Fruit fly (Drosophila melanogaster) whole organism, embryonic: ENCODE results near the gene ATPsynD.

ENCODE experiments used
- ATbp ChIP-seq: fragments of 200-800 bp; sonication (Bioruptor generic); optimal IDR thresholded peaks from 2 replicates; lab custom pipeline; 2017; ENCODE audit warnings: missing biosample characterization, mild to moderate bottlenecking, missing genetic modification characterization, missing genetic modification reagents
- Abd-B ChIP-seq: fragments of 200-800 bp; sonication (Bioruptor generic); optimal IDR thresholded peaks from 2 replicates; lab custom pipeline; 2018; ENCODE audit warnings: missing biosample characterization, mild to moderate bottlenecking, missing genetic modification characterization, moderate library complexity
- Antp ChIP-seq: fragments of 200-800 bp; sonication (Bioruptor generic); optimal IDR thresholded peaks from 3 replicates; lab custom pipeline; 2016; ENCODE audit warnings: missing biosample characterization, missing genetic modification characterization
- CG10959 ChIP-seq: fragments of 200-800 bp; sonication (Bioruptor generic); IDR thresholded peaks from 2 replicates; pipeline ENCODE4 v1.3.6; 2022; ENCODE audit warnings: missing biosample characterization, missing genetic modification characterization
- CG10979 ChIP-seq: fragments of 200-800 bp; sonication (Bioruptor generic); optimal IDR thresholded peaks from 2 replicates; lab custom pipeline; 2018; ENCODE audit warnings: missing biosample characterization, mild to moderate bottlenecking, missing genetic modification characterization, moderate library complexity
- CG11093 ChIP-seq: fragments of 200-800 bp; sonication (Bioruptor generic); IDR thresholded peaks from 3 replicates; pipeline ENCODE4 v1.3.6; 2022; ENCODE audit warnings: missing biosample characterization, missing genetic modification characterization
- CG11560 ChIP-seq: fragments of 200-800 bp; sonication (Bioruptor generic); IDR thresholded peaks from 3 replicates; pipeline ENCODE4 v1.3.6; 2022; ENCODE audit warnings: missing biosample characterization, missing genetic modification characterization
- CG13424 ChIP-seq: fragments of 200-800 bp; sonication (Bioruptor generic); optimal IDR thresholded peaks from 2 replicates; lab custom pipeline; 2019; ENCODE audit warnings: missing biosample characterization, mild to moderate bottlenecking, missing genetic modification characterization, moderate library complexity
- CG13775 ChIP-seq: fragments of 200-800 bp; sonication (Bioruptor generic); optimal IDR thresholded peaks from 3 replicates; lab custom pipeline; 2017; ENCODE audit warnings: missing biosample characterization, mild to moderate bottlenecking, missing genetic modification characterization
- CG13894 ChIP-seq: fragments of 200-800 bp; sonication (Bioruptor generic); optimal IDR thresholded peaks from 3 replicates; lab custom pipeline; 2018; ENCODE audit warnings: missing biosample characterization, mild to moderate bottlenecking, missing genetic modification characterization, moderate library complexity
- CG14667 ChIP-seq: fragments of 200-800 bp; sonication (Bioruptor generic); IDR thresholded peaks from 2 replicates; pipeline ENCODE4 v1.3.6; 2022; ENCODE audit warnings: missing biosample characterization, missing genetic modification characterization
- CG14710 ChIP-seq: fragments of 200-800 bp; sonication (Bioruptor generic); optimal IDR thresholded peaks from 3 replicates; lab custom pipeline; 2019; ENCODE audit warnings: missing biosample characterization, mild to moderate bottlenecking, missing genetic modification characterization, moderate library complexity
- CG14965 ChIP-seq: fragments of 200-800 bp; sonication (Bioruptor generic); optimal IDR thresholded peaks from 2 replicates; lab custom pipeline; 2016; ENCODE audit warnings: missing biosample characterization, missing genetic modification characterization, borderline replicate concordance
- CG1529 ChIP-seq: fragments of 200-800 bp; sonication (Bioruptor generic); optimal IDR thresholded peaks from 3 replicates; lab custom pipeline; 2018; ENCODE audit warnings: missing biosample characterization, missing genetic modification characterization
- CG17361 ChIP-seq: fragments of 200-800 bp; sonication (Bioruptor generic); IDR thresholded peaks from 3 replicates; pipeline ENCODE4 v1.3.6; 2022; ENCODE audit warnings: missing biosample characterization, missing genetic modification characterization
- CG32772 ChIP-seq: fragments of 200-800 bp; sonication (Bioruptor generic); IDR thresholded peaks from 2 replicates; pipeline ENCODE4 v1.3.6; 2022; ENCODE audit warnings: missing biosample characterization, missing genetic modification characterization
- CG4617 ChIP-seq: fragments of 200-800 bp; sonication (Bioruptor generic); optimal IDR thresholded peaks from 3 replicates; lab custom pipeline; 2016; ENCODE audit warnings: missing biosample characterization, missing genetic modification characterization, borderline replicate concordance
- CG4707 ChIP-seq: fragments of 200-800 bp; sonication (Bioruptor generic); optimal IDR thresholded peaks from 2 replicates; lab custom pipeline; 2018; ENCODE audit warnings: missing biosample characterization, mild to moderate bottlenecking, missing genetic modification characterization, moderate library complexity
- CG5180 ChIP-seq: fragments of 200-800 bp; sonication (Bioruptor generic); optimal IDR thresholded peaks from 3 replicates; lab custom pipeline; 2017; ENCODE audit warnings: missing biosample characterization, missing genetic modification characterization, mild to moderate bottlenecking, moderate library complexity, missing genetic modification reagents
- CG6683 ChIP-seq: fragments of 200-800 bp; sonication (Bioruptor generic); optimal IDR thresholded peaks from 2 replicates; lab custom pipeline; 2017; ENCODE audit warnings: missing biosample characterization, mild to moderate bottlenecking, missing genetic modification characterization, missing genetic modification reagents
- CG9437 ChIP-seq: fragments of 200-800 bp; sonication (Bioruptor generic); optimal IDR thresholded peaks from 2 replicates; lab custom pipeline; 2018; ENCODE audit warnings: missing biosample characterization, mild to moderate bottlenecking, missing genetic modification characterization
- CoRest ChIP-seq: fragments of 200-800 bp; sonication (Bioruptor generic); optimal IDR thresholded peaks from 3 replicates; lab custom pipeline; 2018; ENCODE audit warnings: missing biosample characterization, mild to moderate bottlenecking, missing genetic modification characterization, moderate library complexity
- D19A ChIP-seq: fragments of 200-800 bp; optimal IDR thresholded peaks from 3 replicates; lab custom pipeline; 2019; ENCODE audit warnings: missing biosample characterization, mild to moderate bottlenecking, missing genetic modification characterization, moderate library complexity
- Dip2 ChIP-seq: fragments of 200-800 bp; sonication (Bioruptor generic); IDR thresholded peaks from 2 replicates; pipeline ENCODE4 v1.3.6; 2022; ENCODE audit warnings: missing biosample characterization, missing genetic modification characterization
- Drgx ChIP-seq: fragments of 200-800 bp; sonication (Bioruptor generic); IDR thresholded peaks from 2 replicates; pipeline ENCODE4 v1.3.6; 2022; ENCODE audit warnings: missing biosample characterization, missing genetic modification characterization
- HLH3B ChIP-seq: fragments of 200-800 bp; sonication (Bioruptor generic); IDR thresholded peaks from 2 replicates; pipeline ENCODE4 v1.3.6; 2022; ENCODE audit warnings: missing biosample characterization, missing genetic modification characterization
- Hand ChIP-seq: fragments of 200-800 bp; sonication (Bioruptor generic); optimal IDR thresholded peaks from 2 replicates; lab custom pipeline; 2017; ENCODE audit warnings: mild to moderate bottlenecking, missing biosample characterization, missing genetic modification reagents, missing genetic modification characterization
- Hmx ChIP-seq: fragments of 200-800 bp; sonication (Bioruptor generic); optimal IDR thresholded peaks from 2 replicates; lab custom pipeline; 2016; ENCODE audit warnings: missing biosample characterization, missing genetic modification characterization
- Hr78 ChIP-seq, 2 experiments: fragments of 200-800 bp in 1 of 2; fragments of >200 bp in 1 of 2; sonication (Bioruptor generic) in 1 of 2; optimal IDR thresholded peaks; 2 replicates each; lab custom pipeline; 2017 to 2019; ENCODE audit warnings: missing biosample characterization in 2 of 2, missing genetic modification characterization in 2 of 2, mild to moderate bottlenecking in 1 of 2, moderate library complexity in 1 of 2
- Jarid2 ChIP-seq: fragments of 200-800 bp; sonication (Bioruptor generic); optimal IDR thresholded peaks from 3 replicates; lab custom pipeline; 2017; ENCODE audit warnings: mild to moderate bottlenecking, missing biosample characterization, missing genetic modification reagents, missing genetic modification characterization
- Nf-YB ChIP-seq: fragments of 200-800 bp; sonication (Bioruptor generic); optimal IDR thresholded peaks from 3 replicates; lab custom pipeline; 2019; ENCODE audit warnings: missing biosample characterization, mild to moderate bottlenecking, missing genetic modification characterization, moderate library complexity
- NfI ChIP-seq: fragments of 200-800 bp; sonication (Bioruptor generic); optimal IDR thresholded peaks from 3 replicates; lab custom pipeline; 2018; ENCODE audit warnings: missing biosample characterization, mild to moderate bottlenecking, missing genetic modification characterization, moderate library complexity
- PHDP ChIP-seq: fragments of 200-800 bp; sonication (Bioruptor generic); optimal IDR thresholded peaks from 3 replicates; lab custom pipeline; 2018; ENCODE audit warnings: missing biosample characterization, mild to moderate bottlenecking, missing genetic modification characterization, moderate library complexity
- Pdp1 ChIP-seq, 2 experiments: fragments of 200-800 bp; sonication (Bioruptor generic); optimal IDR thresholded peaks; 3 replicates each; lab custom pipeline; 2016; ENCODE audit warnings: missing biosample characterization in 2 of 2, missing genetic modification characterization in 2 of 2, mild to moderate bottlenecking in 1 of 2, moderate library complexity in 1 of 2
- Rx ChIP-seq: fragments of 200-800 bp; sonication (Bioruptor generic); IDR thresholded peaks from 2 replicates; pipeline ENCODE4 v1.3.6; 2022; ENCODE audit warnings: missing biosample characterization, missing genetic modification characterization
- az2 ChIP-seq: fragments of 200-800 bp; sonication (Bioruptor generic); optimal IDR thresholded peaks from 3 replicates; lab custom pipeline; 2016; ENCODE audit warnings: missing biosample characterization, missing genetic modification characterization
- chif ChIP-seq, 2 experiments: fragments of 200-800 bp; sonication (Bioruptor generic); optimal IDR thresholded peaks; 3 replicates each; lab custom pipeline; 2016; ENCODE audit warnings: missing biosample characterization in 2 of 2, missing genetic modification characterization in 2 of 2
- chinmo ChIP-seq: fragments of 200-800 bp; sonication (Bioruptor generic); IDR thresholded peaks from 4 replicates; pipeline ENCODE4 v1.3.6; 2022; ENCODE audit warnings: missing biosample characterization, missing genetic modification characterization; ENCODE audit not compliant: partially characterized antibody
- da ChIP-seq: fragments of 200-800 bp; sonication (Bioruptor generic); optimal IDR thresholded peaks from 2 replicates; lab custom pipeline; 2016; ENCODE audit warnings: missing biosample characterization, missing genetic modification characterization
- dimm ChIP-seq: fragments of 200-800 bp; sonication (Bioruptor generic); IDR thresholded peaks from 2 replicates; pipeline ENCODE4 v1.3.6; 2022; ENCODE audit warnings: missing biosample characterization, missing genetic modification characterization
- eyg ChIP-seq: fragments of 200-800 bp; sonication (Bioruptor generic); optimal IDR thresholded peaks from 3 replicates; lab custom pipeline; 2016; ENCODE audit warnings: missing biosample characterization, missing genetic modification characterization
- kay ChIP-seq: fragments of 200-800 bp; sonication (Bioruptor generic); optimal IDR thresholded peaks from 2 replicates; lab custom pipeline; 2016; ENCODE audit warnings: missing biosample characterization, missing genetic modification characterization
- lilli ChIP-seq: fragments of 200-800 bp; sonication (Bioruptor generic); optimal IDR thresholded peaks from 3 replicates; lab custom pipeline; 2016; ENCODE audit warnings: missing biosample characterization, missing genetic modification characterization
- lmd ChIP-seq: fragments of 200-800 bp; sonication (Bioruptor generic); IDR thresholded peaks from 2 replicates; pipeline ENCODE4 v1.3.6; 2022; ENCODE audit warnings: missing biosample characterization, missing genetic modification characterization
- otp ChIP-seq: fragments of 200-800 bp; sonication (Bioruptor generic); IDR thresholded peaks from 3 replicates; pipeline ENCODE4, ENCODE4 v1.3.6; 2022; ENCODE audit warnings: missing biosample characterization, missing genetic modification characterization
- twi ChIP-seq: fragments of 200-800 bp; optimal IDR thresholded peaks from 2 replicates; lab custom pipeline; 2019; ENCODE audit warnings: missing biosample characterization, mild to moderate bottlenecking, missing genetic modification characterization, moderate library complexity

The ATPsynD gene

dm6 chr3R:19070222-19070949, 24.4 kb upstream of the ATPsynD start (continued):
- peak in 1 of 2 experiments; percentile 13 for TF ChIP-seq Pdp1 (GFP tag; optimal IDR thresholded peaks at IDR 0.05; lab: Kevin White, UChicago)
- TF ChIP-seq CG10979 (tag; lab: Kevin White, UChicago): peak; percentile 11
- TF ChIP-seq chinmo (GFP tag; lab: Robert Waterston, UW): 0 out of 4 replicates have a peak, but pooled peaks have one; percentile 16
- no peak for TF ChIP-seq CG5180
- TF ChIP-seq CG13894 (tag; lab: Kevin White, UChicago): no peak
- TF ChIP-seq eyg (GFP tag; lab: Kevin White, UChicago): no peak
- no peak for TF ChIP-seq CG14667
- no peak for TF ChIP-seq da (GFP tag; lab: Kevin White, UChicago)
- no peak for TF ChIP-seq CG1529
- TF ChIP-seq lilli (GFP tag; lab: Kevin White, UChicago): no peak
- no peak for TF ChIP-seq dimm (GFP tag; lab: Robert Waterston, UW)
- TF ChIP-seq Dip2 (GFP tag; lab: Robert Waterston, UW): no peak
- no peak for TF ChIP-seq az2 (GFP tag; lab: Kevin White, UChicago)
- no peak for TF ChIP-seq CG11560 (tag; lab: Robert Waterston, UW)
- no peak for TF ChIP-seq Antp (GFP tag; lab: Kevin White, UChicago)
- TF ChIP-seq, all 482 proteins: peak for 23

dm6 chr3R:19071951-19072350, 22.8 kb upstream of the ATPsynD start:
- peak; percentile 45 for TF ChIP-seq twi
- TF ChIP-seq Hmx (GFP tag; lab: Kevin White, UChicago): no peak
- TF ChIP-seq, all 482 proteins: peak for 1

- peak; percentile 35 for TF ChIP-seq Abd-B (GFP tag; lab: Kevin White, UChicago)
- TF ChIP-seq CG13424 (tag; lab: Kevin White, UChicago): peak; percentile 49
- peak; percentile 57 for TF ChIP-seq D19A
- peak; percentile 0 for TF ChIP-seq CG13775 (GFP tag; lab: Kevin White, UChicago)
- TF ChIP-seq otp (GFP tag; lab: Robert Waterston, UW): peak; percentile 32; the same call in 1 of the 3 replicates
- no peak for TF ChIP-seq CG4617 (GFP tag; lab: Kevin White, UChicago)
- TF ChIP-seq CG14710: peak; percentile 62
- peak in 1 of 2 experiments; percentile 33 for TF ChIP-seq Hr78 (GFP tag; optimal IDR thresholded peaks at IDR 0.05; lab: Kevin White, UChicago)
- peak; percentile 54 for TF ChIP-seq lmd (GFP tag; lab: Robert Waterston, UW)
- TF ChIP-seq CG9437 (GFP tag; lab: Kevin White, UChicago): peak; percentile 37
- TF ChIP-seq Nf-YB (GFP tag; lab: Kevin White, UChicago): peak; percentile 25
- peak; percentile 51; the same call in 1 of the 2 replicates for TF ChIP-seq CG32772
- peak; percentile 52 for TF ChIP-seq HLH3B (GFP tag; lab: Robert Waterston, UW)
- TF ChIP-seq chif (GFP tag; optimal IDR thresholded peaks at IDR 0.05; lab: Kevin White, UChicago): peak; percentile 4 to 37
- peak; percentile 67 for TF ChIP-seq ATbp (GFP tag; lab: Kevin White, UChicago)
- TF ChIP-seq PHDP (tag; lab: Kevin White, UChicago): peak; percentile 62
- TF ChIP-seq Hand (GFP tag; lab: Kevin White, UChicago): no peak
- TF ChIP-seq Rx (GFP tag; lab: Robert Waterston, UW): peak; percentile 41; the same call in 1 of the 2 replicates
- TF ChIP-seq CG17361 (GFP tag; lab: Robert Waterston, UW): peak; percentile 83
- TF ChIP-seq NfI (GFP tag; lab: Kevin White, UChicago): no peak
- TF ChIP-seq CoRest (tag; lab: Kevin White, UChicago): peak; percentile 49
- peak; percentile 93 for TF ChIP-seq Drgx (GFP tag; lab: Robert Waterston, UW)
- no peak for TF ChIP-seq CG14965 (GFP tag; lab: Kevin White, UChicago)
- TF ChIP-seq CG4707 (GFP tag; lab: Kevin White, UChicago): peak; percentile 74
- peak; percentile 27 for TF ChIP-seq kay
- peak; percentile 57; the same call in 2 of the 3 replicates for TF ChIP-seq CG11093 (GFP tag; lab: Robert Waterston, UW)
- peak; percentile 15 for TF ChIP-seq Jarid2 (GFP tag; lab: Kevin White, UChicago)
- TF ChIP-seq CG10959 (GFP tag; lab: Robert Waterston, UW): peak; percentile 46; the same call in 1 of the 2 replicates
- no peak for TF ChIP-seq CG6683 (GFP tag; lab: Kevin White, UChicago)
Measured at dm6 chr3R:19073002-19073401, 21.8 kb upstream of the ATPsynD start.
